Worm (Caenorhabditis elegans) whole organism, L1 larva: ENCODE data around the gene pals-22.
"Not testable (repeated sequence)": the region's sequence is repeated elsewhere in the genome, so short reads cannot be mapped to it uniquely, and the experiment has no call there.

Experiments used
- aha-1 ChIP-seq: fragments of 150-350 bp; optimal IDR thresholded peaks from 2 replicates; lab custom pipeline; 2014; ENCODE audit warnings: missing biosample characterization, missing genetic modification characterization
- aly-2 ChIP-seq: fragments of 150-350 bp; optimal IDR thresholded peaks from 2 replicates; lab custom pipeline; 2014; ENCODE audit warnings: missing biosample characterization, missing genetic modification characterization
- blmp-1 ChIP-seq: fragments of 150-350 bp; optimal IDR thresholded peaks from 2 replicates; lab custom pipeline; 2014; ENCODE audit warnings: missing biosample characterization, missing genetic modification characterization
- ceh-63 ChIP-seq: fragments of 200-800 bp; sonication (Bioruptor generic); optimal IDR thresholded peaks from 2 replicates; lab custom pipeline; 2018; ENCODE audit warnings: mild to moderate bottlenecking, missing genetic modification characterization, missing compliant biosample characterization
- ceh-8 ChIP-seq: fragments of 200-800 bp; sonication (Bioruptor generic); optimal IDR thresholded peaks from 2 replicates; lab custom pipeline; 2018; ENCODE audit warnings: mild to moderate bottlenecking, missing genetic modification characterization, moderate library complexity, missing compliant biosample characterization
- ces-1 ChIP-seq: fragments of 150-350 bp; optimal IDR thresholded peaks from 2 replicates; lab custom pipeline; 2014; ENCODE audit warnings: missing biosample characterization, missing genetic modification reagents, missing genetic modification characterization
- dpl-1 ChIP-seq, 3 experiments: fragments of 150-350 bp in 2 of 3; sonication (generic microtip) in 1 of 3; optimal IDR thresholded peaks; 2 replicates each; lab custom pipeline; 2014 to 2017; ENCODE audit warnings: missing biosample characterization in 3 of 3, missing genetic modification characterization in 3 of 3, missing genetic modification reagents in 3 of 3
- efl-1 ChIP-seq, 4 experiments: fragments of 150-350 bp; optimal IDR thresholded peaks in 3 of 4; peaks in 1 of 4; 1 replicate in 1 of 4; 2 replicates in 3 of 4; lab custom pipeline; 2014; ENCODE audit warnings: missing biosample characterization in 2 of 4, missing genetic modification characterization in 2 of 4, missing genetic modification reagents in 2 of 4
- efl-3 ChIP-seq: fragments of 200-800 bp; sonication (Bioruptor generic); optimal IDR thresholded peaks from 2 replicates; lab custom pipeline; 2018; ENCODE audit warnings: mild to moderate bottlenecking, missing genetic modification characterization, missing compliant biosample characterization
- elt-2 ChIP-seq: sonication (generic microtip); optimal IDR thresholded peaks from 2 replicates; lab custom pipeline; 2016; ENCODE audit warnings: missing genetic modification characterization, mild to moderate bottlenecking, inconsistent platforms, missing compliant biosample characterization, missing genetic modification reagents
- fkh-10 ChIP-seq: sonication (generic microtip); optimal IDR thresholded peaks from 2 replicates; lab custom pipeline; 2017; ENCODE audit warnings: missing biosample characterization, missing genetic modification reagents, missing genetic modification characterization
- fkh-8 ChIP-seq: sonication (generic microtip); optimal IDR thresholded peaks from 2 replicates; lab custom pipeline; 2016; ENCODE audit warnings: mild to moderate bottlenecking, missing genetic modification characterization, missing compliant biosample characterization
- fos-1 ChIP-seq: fragments of 150-350 bp; optimal IDR thresholded peaks from 2 replicates; lab custom pipeline; 2014; ENCODE audit warnings: missing biosample characterization, missing genetic modification characterization
- grh-1 ChIP-seq: fragments of 200-800 bp; sonication (Bioruptor generic); IDR thresholded peaks from 2 replicates; pipeline ENCODE4 v1.3.6; 2022; ENCODE audit warnings: missing genetic modification reagents, missing genetic modification characterization, missing compliant biosample characterization
- lin-13 ChIP-seq: fragments of 150-350 bp; optimal IDR thresholded peaks from 2 replicates; lab custom pipeline; 2014; ENCODE audit warnings: missing biosample characterization, missing genetic modification reagents, missing genetic modification characterization
- lin-14 ChIP-seq: fragments of 200-800 bp; sonication (Bioruptor generic); optimal IDR thresholded peaks from 2 replicates; lab custom pipeline; 2018; ENCODE audit warnings: mild to moderate bottlenecking, missing genetic modification characterization, moderate library complexity, missing compliant biosample characterization
- lin-15B ChIP-seq: fragments of 150-350 bp; sonication (generic microtip); optimal IDR thresholded peaks from 3 replicates; lab custom pipeline; 2014; ENCODE audit warnings: missing biosample characterization, missing genetic modification characterization
- lir-3 ChIP-seq: sonication (generic microtip); optimal IDR thresholded peaks from 2 replicates; lab custom pipeline; 2016; ENCODE audit warnings: mild to moderate bottlenecking, missing genetic modification characterization, moderate library complexity, missing compliant biosample characterization; ENCODE audit not compliant: poor library complexity
- lsy-2 ChIP-seq, 2 experiments: fragments of 150-350 bp; optimal IDR thresholded peaks; 2 replicates each; lab custom pipeline; 2014; ENCODE audit warnings: missing biosample characterization in 2 of 2, missing genetic modification characterization in 2 of 2
- mab-9 ChIP-seq: fragments of 200-800 bp; sonication (Bioruptor generic); IDR thresholded peaks from 2 replicates; pipeline ENCODE4 v1.3.6; 2022; ENCODE audit warnings: missing genetic modification reagents, missing genetic modification characterization, missing compliant biosample characterization
- mdl-1 ChIP-seq, 2 experiments: fragments of 150-350 bp; optimal IDR thresholded peaks; 2 replicates each; lab custom pipeline; 2014 to 2017; ENCODE audit warnings: missing biosample characterization in 2 of 2, missing genetic modification characterization in 2 of 2, inconsistent platforms in 1 of 2
- mef-2 ChIP-seq: fragments of 150-350 bp; optimal IDR thresholded peaks from 2 replicates; lab custom pipeline; 2014; ENCODE audit warnings: missing biosample characterization, missing genetic modification characterization
- nhr-47 ChIP-seq: sonication (generic microtip); optimal IDR thresholded peaks from 2 replicates; lab custom pipeline; 2016; ENCODE audit warnings: mild to moderate bottlenecking, missing genetic modification characterization, moderate library complexity, missing compliant biosample characterization
- nhr-85 ChIP-seq: sonication (generic microtip); peaks from one replicate; lab custom pipeline; 2016; ENCODE audit warnings: missing genetic modification characterization, inconsistent platforms, missing compliant biosample characterization
- pag-3 ChIP-seq: sonication (generic microtip); optimal IDR thresholded peaks from 2 replicates; lab custom pipeline; 2017; ENCODE audit warnings: missing genetic modification characterization, mild to moderate bottlenecking, missing compliant biosample characterization, antibody characterized with exemption, borderline replicate concordance; ENCODE audit not compliant: insufficient read depth
- pax-3 ChIP-seq: fragments of 200-800 bp; sonication (Bioruptor generic); optimal IDR thresholded peaks from 2 replicates; lab custom pipeline; 2018; ENCODE audit warnings: mild to moderate bottlenecking, missing genetic modification characterization, moderate library complexity, missing compliant biosample characterization
- sptf-1 ChIP-seq: fragments of 150-350 bp; optimal IDR thresholded peaks from 2 replicates; lab custom pipeline; 2014; ENCODE audit warnings: missing biosample characterization, missing genetic modification characterization
- sup-37 ChIP-seq: fragments of 200-800 bp; sonication (Bioruptor generic); optimal IDR thresholded peaks from 2 replicates; lab custom pipeline; 2018; ENCODE audit warnings: mild to moderate bottlenecking, missing genetic modification characterization, missing compliant biosample characterization
- swsn-7 ChIP-seq: sonication (generic microtip); optimal IDR thresholded peaks from 2 replicates; lab custom pipeline; 2016; ENCODE audit warnings: missing genetic modification characterization, missing compliant biosample characterization
- tbx-2 ChIP-seq: sonication (generic microtip); optimal IDR thresholded peaks from 2 replicates; lab custom pipeline; 2016; ENCODE audit warnings: missing genetic modification characterization, missing compliant biosample characterization
- tlp-1 ChIP-seq: fragments of 150-350 bp; optimal IDR thresholded peaks from 2 replicates; lab custom pipeline; 2014; ENCODE audit warnings: missing biosample characterization, missing genetic modification characterization
- unc-130 ChIP-seq: fragments of 150-350 bp; optimal IDR thresholded peaks from 2 replicates; lab custom pipeline; 2017; ENCODE audit warnings: missing biosample characterization, missing genetic modification characterization, inconsistent platforms
- unc-62 ChIP-seq: fragments of 150-350 bp; optimal IDR thresholded peaks from 2 replicates; lab custom pipeline; 2014; ENCODE audit warnings: missing biosample characterization, missing genetic modification reagents, missing genetic modification characterization
- unc-86 ChIP-seq: sonication (generic microtip); optimal IDR thresholded peaks from 2 replicates; lab custom pipeline; 2016; ENCODE audit warnings: missing genetic modification characterization, missing compliant biosample characterization
- vab-15 ChIP-seq: sonication (generic microtip); optimal IDR thresholded peaks from 2 replicates; lab custom pipeline; 2017; ENCODE audit warnings: missing genotype, mild to moderate bottlenecking, missing genetic modification characterization, missing compliant biosample characterization
- xbp-1 ChIP-seq: sonication (generic microtip); optimal IDR thresholded peaks from 2 replicates; lab custom pipeline; 2016; ENCODE audit warnings: missing genetic modification characterization, missing compliant biosample characterization
- zag-1 ChIP-seq: fragments of 150-350 bp; optimal IDR thresholded peaks from 2 replicates; lab custom pipeline; 2014; ENCODE audit warnings: missing biosample characterization, missing genetic modification characterization
- ztf-4 ChIP-seq: fragments of 150-350 bp; optimal IDR thresholded peaks from 2 replicates; lab custom pipeline; 2014; ENCODE audit warnings: missing biosample characterization, missing genetic modification characterization

Gene pals-22

ce11 chrIII:96196-96595 is 36.0 kb upstream of the pals-22 start (continued):
- TF ChIP-seq unc-130 (tag; lab: Kevin White, UChicago): no peak
- TF ChIP-seq efl-3 (GFP tag; lab: Kevin White, UChicago): no peak
- TF ChIP-seq lin-15B: no peak
- no peak for TF ChIP-seq elt-2 (tag; lab: Kevin White, UChicago)
- no peak for TF ChIP-seq aly-2 (tag; lab: Kevin White, UChicago)
- TF ChIP-seq sup-37 (GFP tag; lab: Kevin White, UChicago): no peak
- peak; percentile 64 for TF ChIP-seq lin-14 (GFP tag; lab: Kevin White, UChicago)
- TF ChIP-seq unc-62 (GFP tag; lab: Kevin White, UChicago): no peak
- peak; percentile 52 for TF ChIP-seq nhr-47
- TF ChIP-seq tlp-1 (tag; lab: Kevin White, UChicago): no peak
- TF ChIP-seq lin-13 (GFP tag; lab: Kevin White, UChicago): peak; percentile 14
- TF ChIP-seq lir-3 (tag; lab: Kevin White, UChicago): no peak
- TF ChIP-seq dpl-1 (GFP tag; optimal IDR thresholded peaks at IDR 0.05; lab: Kevin White, UChicago): peak in 1 of 3 experiments; percentile 15
- TF ChIP-seq nhr-85 (tag; lab: Kevin White, UChicago): no peak
- TF ChIP-seq zag-1 (tag; lab: Kevin White, UChicago): no peak
- TF ChIP-seq swsn-7: peak; percentile 50
- TF ChIP-seq fos-1 (tag; lab: Kevin White, UChicago): no peak
- no peak for TF ChIP-seq mef-2
- TF ChIP-seq vab-15 (tag; lab: Kevin White, UChicago): no peak
- TF ChIP-seq tbx-2 (tag; lab: Kevin White, UChicago): peak; percentile 62
- no peak for TF ChIP-seq unc-86 (tag; lab: Kevin White, UChicago)
- TF ChIP-seq grh-1 (GFP tag; lab: Robert Waterston, UW): no peak
- TF ChIP-seq pax-3: no peak
- TF ChIP-seq mdl-1 (tag; optimal IDR thresholded peaks at IDR 0.05; lab: Kevin White, UChicago): no peak
- no peak for TF ChIP-seq ceh-63 (GFP tag; lab: Kevin White, UChicago)
- no peak for TF ChIP-seq pag-3 (tag; lab: Kevin White, UChicago)
- no peak for TF ChIP-seq ces-1
- TF ChIP-seq lsy-2 (tag; optimal IDR thresholded peaks at IDR 0.05; lab: Kevin White, UChicago): peak; percentile 48 to 49
- TF ChIP-seq xbp-1: peak; percentile 4
- no peak for TF ChIP-seq ceh-8 (GFP tag; lab: Kevin White, UChicago)
- TF ChIP-seq fkh-10: no peak
- TF ChIP-seq aha-1 (tag; lab: Kevin White, UChicago): no peak
- no peak for TF ChIP-seq mab-9
- TF ChIP-seq efl-1 (optimal IDR thresholded peaks at IDR 0.05; lab: Kevin White, UChicago): peak; percentile 64 to 79
- TF ChIP-seq efl-1 (GFP tag; optimal IDR thresholded peaks at IDR 0.05 in 1 of 2; lab: Kevin White, UChicago): peak in 1 of 2 experiments; percentile 94

ce11 chrIII:97018-97417 is 35.2 kb upstream of the pals-22 start, which contains the start of gene C29F9.8:
Gene C29F9.8 (minus strand): TSS chrIII:97118.
- TF ChIP-seq sptf-1; ztf-4 (tag; lab: Kevin White, UChicago); unc-130 (tag; lab: Kevin White, UChicago): not testable (repeated sequence)

- TF ChIP-seq fkh-8 (tag; lab: Kevin White, UChicago); blmp-1; swsn-7: not testable (repeated sequence)
Observed at ce11 chrIII:98822-99221, 33.4 kb upstream of the pals-22 start, which contains the start of gene C29F9.9. Gene C29F9.9 (minus strand): TSS chrIII:98922.
